Worm (Caenorhabditis elegans): ENCODE results near the gene noa-1.

Gene noa-1

DNA sequence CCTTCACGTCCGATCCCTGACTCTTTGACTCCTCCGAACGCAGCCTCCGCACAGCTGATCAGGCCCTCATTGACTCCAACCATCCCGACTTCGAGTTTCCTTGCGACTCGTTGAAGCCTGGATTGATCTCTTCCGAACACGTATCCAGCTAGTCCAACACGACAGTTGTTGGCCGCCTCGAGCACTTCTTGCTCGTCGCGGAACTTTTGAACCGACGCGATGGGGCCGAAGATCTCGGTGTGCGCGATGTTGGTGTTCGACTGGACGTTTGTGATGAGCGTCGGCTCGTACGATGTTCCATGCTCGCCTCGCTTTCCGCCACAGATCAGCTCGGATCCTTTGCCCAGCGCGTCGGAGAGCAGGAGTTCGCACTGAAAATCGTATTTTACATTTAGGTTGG is 53.3 kb downstream of the noa-1 start:
- TF ChIP-seq tra-4 (tag; optimal IDR thresholded peaks at IDR 0.05) (no peak), flt-1 (GFP tag; IDR thresholded peaks at IDR 0.05) (no peak)

DNA sequence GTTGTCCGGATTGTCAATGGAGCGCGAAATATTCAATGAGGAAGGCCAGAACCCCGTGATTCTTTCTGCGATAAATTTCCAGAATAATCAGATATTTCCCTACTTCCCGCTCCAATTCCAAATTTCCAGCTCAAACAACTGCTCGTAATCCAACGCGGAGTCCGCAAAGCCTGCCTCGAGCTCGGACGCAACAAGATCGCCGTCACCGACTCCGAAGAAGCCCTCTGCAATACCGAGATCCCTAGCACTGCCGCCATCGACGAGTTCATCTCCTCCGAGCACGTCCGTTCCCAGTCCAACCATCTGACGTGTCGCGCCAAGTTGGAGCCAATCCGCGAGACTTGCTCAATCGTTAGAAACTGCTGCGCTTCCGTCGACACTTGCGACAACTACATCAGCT is 55.7 kb downstream of the noa-1 start:
- TF ChIP-seq ama-1 (optimal IDR thresholded peaks at IDR 0.05) (no peak), flt-1 (GFP tag; IDR thresholded peaks at IDR 0.05) (no peak), F13C5.2 (tag; optimal IDR thresholded peaks at IDR 0.05) (no peak), tbx-11 (GFP tag; IDR thresholded peaks at IDR 0.05) (no peak)

DNA sequence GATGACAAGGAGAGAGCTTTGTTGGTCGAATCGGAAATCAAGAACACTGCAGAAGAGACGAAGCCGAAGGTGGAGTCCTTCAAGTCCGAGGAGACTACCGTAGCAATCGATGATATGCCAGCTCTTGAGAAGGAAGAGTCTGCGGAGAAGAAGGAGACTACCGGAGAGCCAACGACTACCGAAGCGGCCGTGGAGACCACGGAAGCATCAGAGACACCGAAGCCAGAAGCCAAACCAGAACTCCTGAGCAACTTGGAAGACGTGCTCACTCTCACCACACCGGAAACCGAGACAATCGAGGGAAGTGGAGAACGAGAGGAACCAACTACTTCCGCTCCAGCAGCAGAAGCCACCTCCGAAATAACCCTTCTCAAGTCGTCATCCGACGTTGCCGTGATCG is 56.7 kb downstream of the noa-1 start:
- TF ChIP-seq hnd-1 (tag; optimal IDR thresholded peaks at IDR 0.05) (no peak), ama-1 (optimal IDR thresholded peaks at IDR 0.05) (no peak), tbx-37 (GFP tag; conservative IDR thresholded peaks at IDR 0.05) (no peak), flt-1 (GFP tag; IDR thresholded peaks at IDR 0.05) (no peak), aly-1 (tag; optimal IDR thresholded peaks at IDR 0.05) (no peak), B0310.2 (tag; optimal IDR thresholded peaks at IDR 0.05) (no peak), pes-1 (GFP tag; IDR thresholded peaks at IDR 0.05) (no peak), scrt-1 (GFP tag; IDR thresholded peaks at IDR 0.05) (no peak), hmg-4 (GFP tag; optimal IDR thresholded peaks at IDR 0.05) (no peak), ets-7 (tag; optimal IDR thresholded peaks at IDR 0.05) (no peak), tra-4 (tag; optimal IDR thresholded peaks at IDR 0.05) (no peak)
